Worm (Caenorhabditis elegans): Measurements from ENCODE around the gene natb-1.

The natb-1 gene

DNA sequence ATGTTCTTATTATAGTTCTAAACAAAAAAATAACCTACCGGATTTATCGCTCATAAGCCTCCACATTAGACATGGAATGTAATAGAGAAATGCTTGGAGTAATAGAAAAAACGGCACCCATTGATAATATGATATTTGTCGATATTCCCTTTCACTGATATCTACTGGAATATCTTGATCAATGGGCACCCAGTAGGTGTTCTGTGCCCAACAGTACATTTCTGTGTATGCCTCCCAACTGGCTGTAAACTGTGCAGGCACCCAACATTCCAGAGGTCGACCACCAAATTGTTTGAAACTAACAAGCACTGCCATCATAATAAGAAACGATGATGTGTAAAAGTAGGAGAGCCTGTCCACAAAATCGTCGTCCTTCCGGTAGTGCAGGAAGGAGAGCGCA, 18.8 kb downstream of the natb-1 start:
- no peak for TF ChIP-seq ceh-13 (GFP tag; optimal IDR thresholded peaks at IDR 0.05)
- TF ChIP-seq ets-7 (tag; optimal IDR thresholded peaks at IDR 0.05): no peak
- no peak for TF ChIP-seq B0310.2 (tag; optimal IDR thresholded peaks at IDR 0.05)
- TF ChIP-seq hmg-4 (GFP tag; optimal IDR thresholded peaks at IDR 0.05): no peak
- TF ChIP-seq ceh-36 (tag; optimal IDR thresholded peaks at IDR 0.05): no peak
- no peak for TF ChIP-seq aly-1 (tag; optimal IDR thresholded peaks at IDR 0.05)
- no peak for TF ChIP-seq pes-1 (GFP tag; IDR thresholded peaks at IDR 0.05)
- no peak for TF ChIP-seq sea-1 (GFP tag; conservative IDR thresholded peaks at IDR 0.05)
- TF ChIP-seq tbx-37 (GFP tag; conservative IDR thresholded peaks at IDR 0.05): no peak
- no peak for TF ChIP-seq hmbx-1 (tag; optimal IDR thresholded peaks at IDR 0.05)
- no peak for TF ChIP-seq F13C5.2 (tag; optimal IDR thresholded peaks at IDR 0.05)

DNA sequence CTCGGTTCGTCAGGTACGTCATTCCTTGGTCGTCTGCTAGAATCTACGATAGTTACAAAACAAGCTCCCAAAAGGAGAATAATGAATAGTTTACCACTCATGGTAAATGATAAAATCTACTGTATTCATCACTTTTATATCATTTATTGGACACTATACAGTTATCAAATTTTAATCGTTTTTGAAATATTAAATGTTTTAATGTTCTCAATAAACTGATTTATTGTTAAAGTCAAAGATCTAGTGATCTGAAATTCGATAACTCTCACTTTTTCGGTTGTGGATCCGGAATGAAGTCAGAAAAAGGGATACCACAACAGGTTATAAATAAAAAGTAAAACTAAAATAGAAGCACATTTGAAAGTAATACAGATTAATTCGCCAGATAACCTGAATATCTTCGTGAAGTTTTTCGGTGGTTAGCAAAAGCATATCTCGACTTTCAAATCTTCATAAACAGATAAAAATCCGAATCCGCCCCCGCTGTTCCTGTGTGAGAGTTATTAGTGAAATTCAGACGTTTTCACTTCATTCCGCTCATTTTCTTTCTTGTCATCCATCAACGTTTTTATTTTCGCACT, 24.4 kb downstream of the natb-1 start, which contains the start of the genes clec-217 and F26D11.2:
Gene clec-217 (minus strand): TSS at position 101 of the 581 bp plus-strand sequence.
Gene F26D11.2 (plus strand): TSS at position 531 of the 581 bp plus-strand sequence.
- TF ChIP-seq hmbx-1 (tag; optimal IDR thresholded peaks at IDR 0.05): no peak
- no peak for TF ChIP-seq tra-4 (tag; optimal IDR thresholded peaks at IDR 0.05)
- no peak for TF ChIP-seq flt-1 (GFP tag; IDR thresholded peaks at IDR 0.05)
- TF ChIP-seq scrt-1 (GFP tag; IDR thresholded peaks at IDR 0.05): no peak
- TF ChIP-seq tbx-11 (GFP tag; IDR thresholded peaks at IDR 0.05): no peak
- no peak for TF ChIP-seq ets-7 (tag; optimal IDR thresholded peaks at IDR 0.05)
- no peak for TF ChIP-seq sea-1 (GFP tag; conservative IDR thresholded peaks at IDR 0.05)
- TF ChIP-seq ceh-13 (GFP tag; optimal IDR thresholded peaks at IDR 0.05): no peak
- no peak for TF ChIP-seq hnd-1 (tag; optimal IDR thresholded peaks at IDR 0.05)
- no peak for TF ChIP-seq aly-1 (tag; optimal IDR thresholded peaks at IDR 0.05)
- TF ChIP-seq pes-1 (GFP tag; IDR thresholded peaks at IDR 0.05): no peak
- no peak for TF ChIP-seq hmg-4 (GFP tag; optimal IDR thresholded peaks at IDR 0.05)
- no peak for TF ChIP-seq F13C5.2 (tag; optimal IDR thresholded peaks at IDR 0.05)
- no peak for TF ChIP-seq tbx-37 (GFP tag; conservative IDR thresholded peaks at IDR 0.05)
- TF ChIP-seq B0310.2 (tag; optimal IDR thresholded peaks at IDR 0.05): no peak
- TF ChIP-seq ama-1 (optimal IDR thresholded peaks at IDR 0.05): no peak
- TF ChIP-seq ceh-36 (tag; optimal IDR thresholded peaks at IDR 0.05): no peak

DNA sequence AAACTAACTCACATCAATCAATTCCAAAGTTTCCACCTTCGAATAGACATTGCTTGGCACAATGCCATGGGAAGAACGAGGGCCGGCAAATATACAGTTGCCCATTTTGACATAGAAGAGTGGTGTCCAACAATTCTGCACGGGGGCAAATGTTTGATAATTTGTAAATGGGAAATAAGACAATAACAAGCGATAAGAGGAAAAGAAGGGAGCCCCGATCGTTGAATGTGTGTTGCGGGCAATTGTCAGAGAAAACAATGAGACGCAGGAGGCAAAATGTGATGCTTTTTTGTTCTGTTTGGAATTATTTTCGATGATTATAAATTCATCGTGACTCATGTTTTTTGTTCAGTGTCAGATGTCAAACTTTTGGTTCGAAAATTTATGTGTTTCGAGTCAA, 27.0 kb downstream of the natb-1 start, which contains the start of gene pals-34:
Gene pals-34 (minus strand): TSS at position 280 of the 400 bp plus-strand sequence.
- TF ChIP-seq hmbx-1 (tag; optimal IDR thresholded peaks at IDR 0.05) (no peak), sea-1 (GFP tag; conservative IDR thresholded peaks at IDR 0.05) (no peak), ets-7 (tag; optimal IDR thresholded peaks at IDR 0.05) (no peak), tbx-11 (GFP tag; IDR thresholded peaks at IDR 0.05) (no peak), flt-1 (GFP tag; IDR thresholded peaks at IDR 0.05) (no peak), ceh-13 (GFP tag; optimal IDR thresholded peaks at IDR 0.05) (no peak), tra-4 (tag; optimal IDR thresholded peaks at IDR 0.05) (no peak), pes-1 (GFP tag; IDR thresholded peaks at IDR 0.05) (no peak), tbx-37 (GFP tag; conservative IDR thresholded peaks at IDR 0.05) (no peak), aly-1 (tag; optimal IDR thresholded peaks at IDR 0.05) (no peak), F13C5.2 (tag; optimal IDR thresholded peaks at IDR 0.05) (no peak), ceh-36 (tag; optimal IDR thresholded peaks at IDR 0.05) (no peak), ama-1 (optimal IDR thresholded peaks at IDR 0.05) (no peak), B0310.2 (tag; optimal IDR thresholded peaks at IDR 0.05) (no peak), hnd-1 (tag; optimal IDR thresholded peaks at IDR 0.05) (no peak), hmg-4 (GFP tag; optimal IDR thresholded peaks at IDR 0.05) (no peak), scrt-1 (GFP tag; IDR thresholded peaks at IDR 0.05) (no peak)

DNA sequence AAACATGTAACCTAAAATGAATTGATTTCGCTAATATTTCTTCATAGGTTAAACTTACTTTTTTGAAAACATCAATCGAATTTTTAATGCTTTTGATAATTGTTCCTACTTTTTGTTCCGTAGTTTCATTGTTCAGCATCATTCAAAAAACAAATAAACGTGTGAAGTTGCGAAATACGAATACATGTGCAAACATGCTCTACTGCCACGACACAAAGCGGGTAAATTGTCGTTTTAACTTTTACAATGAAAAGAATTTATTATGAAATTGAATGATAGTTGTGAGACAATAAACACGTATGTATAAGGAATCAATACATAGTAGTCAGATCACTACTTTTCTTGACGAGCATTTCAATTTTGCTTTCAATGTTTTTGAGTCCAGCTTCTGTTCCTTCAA, 28.1 kb downstream of the natb-1 start, which contains the start of gene F26D11.12:
Gene F26D11.12 (minus strand): TSS at position 145 of the 400 bp plus-strand sequence.
- TF ChIP-seq ama-1 (optimal IDR thresholded peaks at IDR 0.05) (no peak), tra-4 (tag; optimal IDR thresholded peaks at IDR 0.05) (no peak), ceh-36 (tag; optimal IDR thresholded peaks at IDR 0.05) (no peak), flt-1 (GFP tag; IDR thresholded peaks at IDR 0.05) (no peak), sea-1 (GFP tag; conservative IDR thresholded peaks at IDR 0.05) (no peak), pes-1 (GFP tag; IDR thresholded peaks at IDR 0.05) (no peak), ets-7 (tag; optimal IDR thresholded peaks at IDR 0.05) (no peak), F13C5.2 (tag; optimal IDR thresholded peaks at IDR 0.05) (no peak), tbx-11 (GFP tag; IDR thresholded peaks at IDR 0.05) (no peak), hmg-4 (GFP tag; optimal IDR thresholded peaks at IDR 0.05) (no peak), aly-1 (tag; optimal IDR thresholded peaks at IDR 0.05) (no peak), ceh-13 (GFP tag; optimal IDR thresholded peaks at IDR 0.05) (no peak), tbx-37 (GFP tag; conservative IDR thresholded peaks at IDR 0.05) (no peak), B0310.2 (tag; optimal IDR thresholded peaks at IDR 0.05) (no peak), hmbx-1 (tag; optimal IDR thresholded peaks at IDR 0.05) (no peak), hnd-1 (tag; optimal IDR thresholded peaks at IDR 0.05) (no peak)

DNA sequence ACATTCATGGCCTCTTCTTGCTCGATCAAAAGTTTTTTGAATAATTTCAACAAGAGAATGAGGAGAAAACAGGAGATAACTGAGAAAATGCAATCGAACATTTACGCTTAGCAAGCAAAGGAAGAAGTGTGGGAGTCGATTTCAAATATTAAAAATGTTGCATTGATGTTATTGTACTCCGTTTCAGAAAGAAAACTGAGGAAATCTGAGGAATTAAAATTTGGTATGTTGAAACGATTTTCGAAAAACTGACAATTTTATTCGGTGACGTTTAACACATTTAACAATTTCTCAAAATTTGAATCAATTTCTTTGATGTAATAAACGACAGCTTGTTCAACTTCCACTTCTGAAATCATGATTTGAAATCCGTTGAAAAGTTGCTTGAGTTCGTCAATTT, 28.7 kb downstream of the natb-1 start, which contains the start of gene F26D11.13:
Gene F26D11.13 (minus strand): TSS at position 101 of the 400 bp plus-strand sequence.
- no peak for TF ChIP-seq F13C5.2 (tag; optimal IDR thresholded peaks at IDR 0.05)
- no peak for TF ChIP-seq hmg-4 (GFP tag; optimal IDR thresholded peaks at IDR 0.05)

DNA sequence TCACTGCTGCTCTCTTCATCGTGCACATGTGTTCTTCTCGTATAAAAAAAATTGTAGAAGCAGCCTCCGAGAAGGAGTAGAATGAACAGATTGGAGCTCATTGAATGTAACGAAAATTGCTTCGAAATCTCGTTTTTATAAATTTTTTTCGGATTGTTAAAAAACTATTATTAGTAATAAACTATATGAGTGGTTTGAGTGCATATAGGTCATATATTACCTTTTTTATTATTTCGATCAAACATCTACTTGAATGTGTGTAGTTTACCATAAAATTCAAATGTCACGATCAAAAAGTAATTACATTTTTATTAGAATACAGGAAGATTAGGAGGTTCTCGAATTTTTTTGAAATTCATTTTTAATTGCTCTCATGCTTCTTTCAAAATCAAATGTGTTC, 30.4 kb downstream of the natb-1 start, which contains the start of gene clec-216:
Gene clec-216 (minus strand): TSS at position 101 of the 400 bp plus-strand sequence.
- TF ChIP-seq hmbx-1 (tag; optimal IDR thresholded peaks at IDR 0.05): no peak
- TF ChIP-seq tra-4 (tag; optimal IDR thresholded peaks at IDR 0.05): no peak
- TF ChIP-seq tbx-11 (GFP tag; IDR thresholded peaks at IDR 0.05): no peak
- TF ChIP-seq hnd-1 (tag; optimal IDR thresholded peaks at IDR 0.05): no peak
- no peak for TF ChIP-seq tbx-37 (GFP tag; conservative IDR thresholded peaks at IDR 0.05)
- TF ChIP-seq flt-1 (GFP tag; IDR thresholded peaks at IDR 0.05): no peak
- TF ChIP-seq ceh-13 (GFP tag; optimal IDR thresholded peaks at IDR 0.05): no peak
- TF ChIP-seq sea-1 (GFP tag; conservative IDR thresholded peaks at IDR 0.05): no peak
- TF ChIP-seq ama-1 (optimal IDR thresholded peaks at IDR 0.05): no peak
- TF ChIP-seq ets-7 (tag; optimal IDR thresholded peaks at IDR 0.05): no peak
- no peak for TF ChIP-seq aly-1 (tag; optimal IDR thresholded peaks at IDR 0.05)
- no peak for TF ChIP-seq pes-1 (GFP tag; IDR thresholded peaks at IDR 0.05)
- TF ChIP-seq F13C5.2 (tag; optimal IDR thresholded peaks at IDR 0.05): no peak

DNA sequence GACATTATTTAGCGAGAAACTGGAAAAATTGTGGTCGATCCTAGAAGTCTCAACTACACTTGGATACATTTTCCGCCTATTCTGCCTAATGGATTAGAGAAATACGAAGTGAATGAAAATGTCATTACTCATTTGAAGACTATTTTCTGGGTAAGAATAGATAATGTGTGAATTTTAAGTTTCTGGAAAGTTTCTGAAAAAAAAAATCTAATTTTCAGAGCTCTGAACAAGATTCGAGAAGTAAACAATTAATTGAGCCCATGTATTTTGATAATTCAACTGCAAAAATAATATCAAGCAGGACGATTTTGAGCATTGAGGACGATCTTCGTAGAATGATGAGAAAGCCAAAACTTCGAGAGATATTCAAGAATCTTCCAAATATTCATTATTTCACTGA, 37.0 kb downstream of the natb-1 start:
- TF ChIP-seq F13C5.2 (tag; optimal IDR thresholded peaks at IDR 0.05) (no peak), ceh-13 (GFP tag; optimal IDR thresholded peaks at IDR 0.05) (no peak), B0310.2 (tag; optimal IDR thresholded peaks at IDR 0.05) (no peak), ets-7 (tag; optimal IDR thresholded peaks at IDR 0.05) (no peak), flt-1 (GFP tag; IDR thresholded peaks at IDR 0.05) (no peak), tra-4 (tag; optimal IDR thresholded peaks at IDR 0.05) (no peak), ama-1 (optimal IDR thresholded peaks at IDR 0.05) (no peak), hmg-4 (GFP tag; optimal IDR thresholded peaks at IDR 0.05) (no peak), pes-1 (GFP tag; IDR thresholded peaks at IDR 0.05) (no peak), aly-1 (tag; optimal IDR thresholded peaks at IDR 0.05) (no peak), ceh-36 (tag; optimal IDR thresholded peaks at IDR 0.05) (no peak), tbx-37 (GFP tag; conservative IDR thresholded peaks at IDR 0.05) (no peak), scrt-1 (GFP tag; IDR thresholded peaks at IDR 0.05) (no peak), hmbx-1 (tag; optimal IDR thresholded peaks at IDR 0.05) (no peak), sea-1 (GFP tag; conservative IDR thresholded peaks at IDR 0.05) (no peak), tbx-11 (GFP tag; IDR thresholded peaks at IDR 0.05) (no peak), hnd-1 (tag; optimal IDR thresholded peaks at IDR 0.05) (no peak)
